Fruit fly (Drosophila melanogaster): ENCODE measurements around the gene RhoGDI.

Gene RhoGDI

dm6 chr3L:19896892-19897684 lies 31.5 kb upstream of the RhoGDI start:
- TF ChIP-seq brk (GFP tag; optimal IDR thresholded peaks at IDR 0.05): peak; percentile 39
- TF ChIP-seq h (GFP tag; optimal IDR thresholded peaks at IDR 0.05): peak; percentile 34
- peak; percentile 35 for TF ChIP-seq Sp1 (GFP tag; optimal IDR thresholded peaks at IDR 0.05)
- peak; percentile 29 for TF ChIP-seq psq (GFP tag; optimal IDR thresholded peaks at IDR 0.05)
- peak; percentile 24 for TF ChIP-seq CG9705 (GFP tag; optimal IDR thresholded peaks at IDR 0.05)
- peak; percentile 56 for TF ChIP-seq sv (GFP tag; optimal IDR thresholded peaks at IDR 0.05)
- no peak for TF ChIP-seq lola (GFP tag; optimal IDR thresholded peaks at IDR 0.05)
- TF ChIP-seq Myc (optimal IDR thresholded peaks at IDR 0.05): peak; percentile 9
- TF ChIP-seq Vsx2 (GFP tag; optimal IDR thresholded peaks at IDR 0.05; ENCODE audit: partially characterized antibody): peak; percentile 49
- peak; percentile 32 for TF ChIP-seq rgr (GFP tag; optimal IDR thresholded peaks at IDR 0.05)
- no peak for TF ChIP-seq usp (GFP tag; optimal IDR thresholded peaks at IDR 0.05)
- no peak for TF ChIP-seq Mio (GFP tag; optimal IDR thresholded peaks at IDR 0.05)
- TF ChIP-seq Hr83 (GFP tag; optimal IDR thresholded peaks at IDR 0.05; ENCODE audit: poor library complexity, severe bottlenecking): peak; percentile 40
- TF ChIP-seq Dif (GFP tag; optimal IDR thresholded peaks at IDR 0.05; ENCODE audit: partially characterized antibody): peak; percentile 85
- TF ChIP-seq fru (GFP tag; optimal IDR thresholded peaks at IDR 0.05): peak; percentile 27
- peak; percentile 42 to 80 for TF ChIP-seq dl (GFP tag; optimal IDR thresholded peaks at IDR 0.05; ENCODE audit: insufficient read depth in 1 of 2, partially characterized antibody in 2 of 2)
- peak; percentile 1 to 18 for TF ChIP-seq foxo (GFP tag; optimal IDR thresholded peaks at IDR 0.05)
- TF ChIP-seq OdsH (GFP tag; optimal IDR thresholded peaks at IDR 0.05): peak; percentile 8
- TF ChIP-seq Rel (GFP tag; optimal IDR thresholded peaks at IDR 0.05): peak; percentile 8
- no peak for TF ChIP-seq Rel (tag; optimal IDR thresholded peaks at IDR 0.05)
- TF ChIP-seq jim (GFP tag; optimal IDR thresholded peaks at IDR 0.05): peak; percentile 23
- TF ChIP-seq N (GFP tag; optimal IDR thresholded peaks at IDR 0.05): no peak
- no peak for TF ChIP-seq Hr78 (GFP tag; optimal IDR thresholded peaks at IDR 0.05)
- TF ChIP-seq tai (GFP tag; optimal IDR thresholded peaks at IDR 0.05): no peak
- peak; percentile 55 for TF ChIP-seq br (GFP tag; optimal IDR thresholded peaks at IDR 0.05)

dm6 chr3L:19897685-19898009 lies 30.9 kb upstream of the RhoGDI start:
- TF ChIP-seq CG32264 (GFP tag; optimal IDR thresholded peaks at IDR 0.05): peak; percentile 41
- no peak for TF ChIP-seq Jra (GFP tag; optimal IDR thresholded peaks at IDR 0.05)

DNA sequence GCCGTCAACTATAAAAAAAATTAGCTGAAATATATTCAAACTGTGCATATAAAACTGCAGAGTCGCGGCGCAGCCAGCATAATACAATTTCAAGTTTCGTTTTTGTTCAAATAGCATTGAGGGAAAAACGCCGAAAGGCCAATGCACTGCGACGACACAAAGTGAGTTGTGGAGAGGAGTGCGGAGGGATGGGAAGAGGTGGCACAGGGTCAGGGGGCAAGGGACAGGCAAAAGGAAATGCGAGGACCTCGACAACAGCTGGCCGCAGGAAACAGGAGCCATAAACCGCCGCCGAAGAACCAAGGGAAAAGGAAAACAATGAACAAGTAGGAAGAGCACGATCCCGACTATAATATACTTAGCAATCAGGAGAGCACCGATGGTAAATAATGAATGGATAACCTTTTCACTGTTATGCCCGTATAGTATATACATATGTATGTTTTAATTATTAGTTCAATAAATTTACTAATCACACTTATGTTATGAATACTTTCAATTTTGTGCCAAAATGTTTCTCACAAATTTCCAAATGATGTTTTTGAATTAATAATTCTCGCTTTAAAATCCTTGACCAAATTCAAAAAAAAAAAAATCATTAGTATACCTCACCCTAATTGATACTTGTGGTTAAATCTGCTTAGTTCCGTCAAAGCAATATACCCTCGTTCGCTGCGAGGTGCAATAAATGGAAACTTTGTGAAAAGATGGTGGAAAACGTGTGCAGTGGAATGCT lies 29.8 kb upstream of the RhoGDI start:
- TF ChIP-seq woc (GFP tag; optimal IDR thresholded peaks at IDR 0.05) (peak; percentile 25), Sp1 (GFP tag; optimal IDR thresholded peaks at IDR 0.05) (no peak), Myc (optimal IDR thresholded peaks at IDR 0.05) (no peak), Vsx2 (GFP tag; optimal IDR thresholded peaks at IDR 0.05; ENCODE audit: partially characterized antibody) (no peak), psq (GFP tag; optimal IDR thresholded peaks at IDR 0.05) (peak; percentile 17), Dfd (GFP tag; optimal IDR thresholded peaks at IDR 0.05) (no peak)

dm6 chr3L:19899308-19899927 lies 29.1 kb upstream of the RhoGDI start:
- TF ChIP-seq Dif (GFP tag; optimal IDR thresholded peaks at IDR 0.05; ENCODE audit: partially characterized antibody) (no peak), foxo (GFP tag; optimal IDR thresholded peaks at IDR 0.05) (no peak), pan (optimal IDR thresholded peaks at IDR 0.05) (no peak), Rel (GFP tag; optimal IDR thresholded peaks at IDR 0.05) (no peak), Rel (tag; optimal IDR thresholded peaks at IDR 0.05) (peak; percentile 86), tai (GFP tag; optimal IDR thresholded peaks at IDR 0.05) (peak; percentile 30), h (GFP tag; optimal IDR thresholded peaks at IDR 0.05) (peak; percentile 28), CrebA (GFP tag; optimal IDR thresholded peaks at IDR 0.05; ENCODE audit: borderline replicate concordance) (peak; percentile 63), Myc (optimal IDR thresholded peaks at IDR 0.05) (no peak), Jra (GFP tag; optimal IDR thresholded peaks at IDR 0.05) (peak; percentile 15), fru (GFP tag; optimal IDR thresholded peaks at IDR 0.05) (no peak), CG32264 (GFP tag; optimal IDR thresholded peaks at IDR 0.05) (no peak)

All from whole organism, wandering third instar larva.